Fruit fly (Drosophila melanogaster) whole organism, embryonic: ENCODE data around the gene Mdh1.

ENCODE experiments used
- Antp ChIP-seq: fragments of 200-800 bp; sonication (Bioruptor generic); optimal IDR thresholded peaks from 3 replicates; lab custom pipeline; 2016; ENCODE audit warnings: missing biosample characterization, missing genetic modification characterization
- B-H1 ChIP-seq: fragments of 200-800 bp; sonication (Bioruptor generic); IDR thresholded peaks from 3 replicates; pipeline ENCODE4 v1.3.6; 2022; ENCODE audit warnings: missing biosample characterization, missing genetic modification characterization
- CG10147 ChIP-seq: fragments of 200-800 bp; sonication (Bioruptor generic); optimal IDR thresholded peaks from 2 replicates; lab custom pipeline; 2019; ENCODE audit warnings: missing biosample characterization, mild to moderate bottlenecking, missing genetic modification characterization, moderate library complexity
- CG12219 ChIP-seq: fragments of 200-800 bp; sonication (Bioruptor generic); optimal IDR thresholded peaks from 3 replicates; lab custom pipeline; 2018; ENCODE audit warnings: missing biosample characterization, mild to moderate bottlenecking, missing genetic modification characterization
- CG12391 ChIP-seq: fragments of 200-800 bp; sonication (Bioruptor generic); optimal IDR thresholded peaks from 3 replicates; lab custom pipeline; 2018; ENCODE audit warnings: missing biosample characterization, mild to moderate bottlenecking, missing genetic modification characterization, moderate library complexity
- CG14050 ChIP-seq: fragments of 200-800 bp; sonication (Bioruptor generic); IDR thresholded peaks from 3 replicates; pipeline ENCODE4 v1.3.6; 2022; ENCODE audit warnings: missing biosample characterization, missing genetic modification characterization
- CG15011 ChIP-seq: fragments of 200-800 bp; sonication (Bioruptor generic); optimal IDR thresholded peaks from 3 replicates; lab custom pipeline; 2018; ENCODE audit warnings: missing biosample characterization, mild to moderate bottlenecking, missing genetic modification characterization
- CG1647 ChIP-seq: fragments of 200-800 bp; sonication (Bioruptor generic); optimal IDR thresholded peaks from 3 replicates; lab custom pipeline; 2016; ENCODE audit warnings: missing biosample characterization, missing genetic modification characterization
- CG16815 ChIP-seq: fragments of 200-800 bp; sonication (Bioruptor generic); optimal IDR thresholded peaks from 3 replicates; lab custom pipeline; 2017; ENCODE audit warnings: missing biosample characterization, mild to moderate bottlenecking, missing genetic modification characterization
- CG18262 ChIP-seq: fragments of 200-800 bp; optimal IDR thresholded peaks from 3 replicates; lab custom pipeline; 2019; ENCODE audit warnings: missing biosample characterization, mild to moderate bottlenecking, missing genetic modification characterization, moderate library complexity
- CG18476 ChIP-seq: fragments of 200-800 bp; sonication (Bioruptor generic); optimal IDR thresholded peaks from 2 replicates; lab custom pipeline; 2016; ENCODE audit warnings: missing biosample characterization, mild to moderate bottlenecking, missing genetic modification characterization
- CG2712 ChIP-seq: fragments of 200-800 bp; optimal IDR thresholded peaks from 3 replicates; lab custom pipeline; 2019; ENCODE audit warnings: missing biosample characterization, mild to moderate bottlenecking, missing genetic modification characterization, moderate library complexity
- CG2875 ChIP-seq: fragments of 200-800 bp; sonication (Bioruptor generic); optimal IDR thresholded peaks from 2 replicates; lab custom pipeline; 2017; ENCODE audit warnings: missing biosample characterization, mild to moderate bottlenecking, missing genetic modification characterization, missing genetic modification reagents
- CG30431 ChIP-seq: fragments of 200-800 bp; sonication (Bioruptor generic); optimal IDR thresholded peaks from 2 replicates; lab custom pipeline; 2017; ENCODE audit warnings: missing biosample characterization, missing genetic modification characterization
- CG3065 ChIP-seq: fragments of 200-800 bp; sonication (Bioruptor generic); optimal IDR thresholded peaks from 2 replicates; lab custom pipeline; 2016; ENCODE audit warnings: missing biosample characterization, missing genetic modification characterization
- CG32767 ChIP-seq: fragments of 200-800 bp; sonication (Bioruptor generic); IDR thresholded peaks from 2 replicates; pipeline ENCODE4 v1.3.6; 2022; ENCODE audit warnings: missing biosample characterization, missing genetic modification characterization
- CG32772 ChIP-seq: fragments of 200-800 bp; sonication (Bioruptor generic); IDR thresholded peaks from 2 replicates; pipeline ENCODE4 v1.3.6; 2022; ENCODE audit warnings: missing biosample characterization, missing genetic modification characterization
- CG6854 ChIP-seq: fragments of 200-800 bp; sonication (Bioruptor generic); optimal IDR thresholded peaks from 3 replicates; lab custom pipeline; 2017; ENCODE audit warnings: missing biosample characterization, mild to moderate bottlenecking, missing genetic modification characterization
- CG7372 ChIP-seq: fragments of 200-800 bp; sonication (Bioruptor generic); IDR thresholded peaks from 2 replicates; pipeline ENCODE4 v1.3.6; 2022; ENCODE audit warnings: missing biosample characterization, missing genetic modification characterization
- CG7786 ChIP-seq: fragments of 200-800 bp; sonication (Bioruptor generic); optimal IDR thresholded peaks from 2 replicates; lab custom pipeline; 2016; ENCODE audit warnings: missing biosample characterization, missing genetic modification characterization
- CG8290 ChIP-seq, 3 experiments: fragments of 200-800 bp; sonication (Bioruptor generic); optimal IDR thresholded peaks; 2 replicates each; lab custom pipeline; 2016 to 2019; ENCODE audit warnings: missing biosample characterization in 3 of 3, missing genetic modification characterization in 3 of 3, mild to moderate bottlenecking in 2 of 3, moderate library complexity in 1 of 3
- CkIIα-i1 ChIP-seq: fragments of 200-800 bp; sonication (Bioruptor generic); IDR thresholded peaks from 2 replicates; pipeline ENCODE4 v1.3.6; 2022; ENCODE audit warnings: missing biosample characterization, missing genetic modification characterization
- Dp ChIP-seq: fragments of 200-800 bp; sonication (Bioruptor generic); optimal IDR thresholded peaks from 2 replicates; lab custom pipeline; 2018; ENCODE audit warnings: missing biosample characterization, mild to moderate bottlenecking, missing genetic modification characterization, moderate library complexity
- H2.0 ChIP-seq: fragments of 200-800 bp; sonication (Bioruptor generic); IDR thresholded peaks from 2 replicates; pipeline ENCODE4 v1.3.6; 2022; ENCODE audit warnings: missing biosample characterization, missing genetic modification characterization
- Hr78 ChIP-seq, 2 experiments: fragments of 200-800 bp in 1 of 2; fragments of >200 bp in 1 of 2; sonication (Bioruptor generic) in 1 of 2; optimal IDR thresholded peaks; 2 replicates each; lab custom pipeline; 2017 to 2019; ENCODE audit warnings: missing biosample characterization in 2 of 2, missing genetic modification characterization in 2 of 2, mild to moderate bottlenecking in 1 of 2, moderate library complexity in 1 of 2
- Lim3 ChIP-seq: fragments of 200-800 bp; sonication (Bioruptor generic); IDR thresholded peaks from 2 replicates; pipeline ENCODE4 v1.3.6; 2022; ENCODE audit warnings: missing biosample characterization, missing genetic modification characterization
- Max ChIP-seq: fragments of 200-800 bp; sonication (Bioruptor generic); optimal IDR thresholded peaks from 2 replicates; lab custom pipeline; 2016; ENCODE audit warnings: missing biosample characterization, mild to moderate bottlenecking, missing genetic modification characterization
- Mrtf ChIP-seq: fragments of 200-800 bp; sonication (Bioruptor generic); IDR thresholded peaks from 3 replicates; pipeline ENCODE4 v1.3.6; 2022; ENCODE audit warnings: missing biosample characterization, missing genetic modification characterization
- Nf-YC ChIP-seq: fragments of 200-800 bp; optimal IDR thresholded peaks from 3 replicates; lab custom pipeline; 2019; ENCODE audit warnings: missing biosample characterization, mild to moderate bottlenecking, missing genetic modification characterization, moderate library complexity
- Oli ChIP-seq: fragments of 200-800 bp; sonication (Bioruptor generic); optimal IDR thresholded peaks from 2 replicates; lab custom pipeline; 2018; ENCODE audit warnings: missing biosample characterization, mild to moderate bottlenecking, missing genetic modification characterization, moderate library complexity
- Poxn ChIP-seq: fragments of 200-800 bp; sonication (Bioruptor generic); IDR thresholded peaks from 2 replicates; pipeline ENCODE4 v1.3.6; 2022; ENCODE audit warnings: missing biosample characterization, missing genetic modification characterization
- Ptx1 ChIP-seq: fragments of 200-800 bp; sonication (Bioruptor generic); IDR thresholded peaks from 2 replicates; pipeline ENCODE4 v1.3.6; 2022; ENCODE audit warnings: missing biosample characterization, missing genetic modification characterization
- dan ChIP-seq: fragments of 200-800 bp; sonication (Bioruptor generic); IDR thresholded peaks from 2 replicates; pipeline ENCODE4 v1.3.6; 2022; ENCODE audit warnings: missing biosample characterization, missing genetic modification characterization
- dmrt99B ChIP-seq: fragments of 200-800 bp; sonication (Bioruptor generic); optimal IDR thresholded peaks from 2 replicates; lab custom pipeline; 2018; ENCODE audit warnings: missing biosample characterization, mild to moderate bottlenecking, missing genetic modification characterization, moderate library complexity
- emc ChIP-seq: fragments of 200-800 bp; sonication (Bioruptor generic); optimal IDR thresholded peaks from 2 replicates; lab custom pipeline; 2016; ENCODE audit warnings: missing biosample characterization, missing genetic modification characterization
- gcm2 ChIP-seq: fragments of 200-800 bp; sonication (Bioruptor generic); optimal IDR thresholded peaks from 2 replicates; lab custom pipeline; 2016; ENCODE audit warnings: missing biosample characterization, missing genetic modification characterization
- gfzf ChIP-seq: fragments of 200-800 bp; sonication (Bioruptor generic); optimal IDR thresholded peaks from 2 replicates; lab custom pipeline; 2016; ENCODE audit warnings: missing biosample characterization, mild to moderate bottlenecking, missing genetic modification characterization, moderate library complexity
- gsb ChIP-seq: fragments of 200-800 bp; sonication (Bioruptor generic); IDR thresholded peaks from 2 replicates; pipeline ENCODE4 v1.3.6; 2022; ENCODE audit warnings: missing biosample characterization, missing genetic modification characterization
- hth ChIP-seq: fragments of >200 bp; optimal IDR thresholded peaks from 2 replicates; lab custom pipeline; 2017; ENCODE audit warnings: inconsistent platforms
- jigr1 ChIP-seq: fragments of 200-800 bp; sonication (Bioruptor generic); IDR thresholded peaks from 3 replicates; pipeline ENCODE4 v1.3.6; 2022; ENCODE audit warnings: missing biosample characterization, missing genetic modification characterization
- lab ChIP-seq: fragments of 200-800 bp; sonication (Bioruptor generic); optimal IDR thresholded peaks from 3 replicates; lab custom pipeline; 2017; ENCODE audit warnings: missing biosample characterization, missing genetic modification characterization, mild to moderate bottlenecking, moderate library complexity, missing genetic modification reagents
- pfk ChIP-seq: fragments of 200-800 bp; sonication (Bioruptor generic); optimal IDR thresholded peaks from 2 replicates; lab custom pipeline; 2018; ENCODE audit warnings: missing biosample characterization, mild to moderate bottlenecking, missing genetic modification characterization, moderate library complexity
- phol ChIP-seq: fragments of 200-800 bp; sonication (Bioruptor generic); optimal IDR thresholded peaks from 3 replicates; lab custom pipeline; 2018; ENCODE audit warnings: missing biosample characterization, mild to moderate bottlenecking, missing genetic modification characterization, moderate library complexity
- pita ChIP-seq: fragments of 200-800 bp; sonication (Bioruptor generic); optimal IDR thresholded peaks from 2 replicates; lab custom pipeline; 2017; ENCODE audit warnings: missing biosample characterization, mild to moderate bottlenecking, missing genetic modification characterization
- pnt ChIP-seq: fragments of 200-800 bp; sonication (Bioruptor generic); optimal IDR thresholded peaks from 3 replicates; lab custom pipeline; 2016; ENCODE audit warnings: missing biosample characterization, missing genetic modification characterization
- pum ChIP-seq: fragments of 200-800 bp; sonication (Bioruptor generic); optimal IDR thresholded peaks from 2 replicates; lab custom pipeline; 2016; ENCODE audit warnings: missing biosample characterization, missing genetic modification characterization
- sd ChIP-seq: fragments of 200-800 bp; sonication (Bioruptor generic); optimal IDR thresholded peaks from 3 replicates; lab custom pipeline; 2018; ENCODE audit warnings: missing biosample characterization, mild to moderate bottlenecking, missing genetic modification characterization, moderate library complexity
- usp ChIP-seq: fragments of >200 bp; optimal IDR thresholded peaks from 2 replicates; lab custom pipeline; 2017; ENCODE audit warnings: missing biosample characterization, missing genetic modification characterization
- vfl ChIP-seq: fragments of 200-800 bp; sonication (Bioruptor generic); optimal IDR thresholded peaks from 2 replicates; lab custom pipeline; 2016; ENCODE audit warnings: missing biosample characterization, missing genetic modification characterization
- zfh2 ChIP-seq: fragments of 200-800 bp; sonication (Bioruptor generic); optimal IDR thresholded peaks from 2 replicates; lab custom pipeline; 2016; ENCODE audit warnings: missing biosample characterization, missing genetic modification characterization

The Mdh1 gene

DNA sequence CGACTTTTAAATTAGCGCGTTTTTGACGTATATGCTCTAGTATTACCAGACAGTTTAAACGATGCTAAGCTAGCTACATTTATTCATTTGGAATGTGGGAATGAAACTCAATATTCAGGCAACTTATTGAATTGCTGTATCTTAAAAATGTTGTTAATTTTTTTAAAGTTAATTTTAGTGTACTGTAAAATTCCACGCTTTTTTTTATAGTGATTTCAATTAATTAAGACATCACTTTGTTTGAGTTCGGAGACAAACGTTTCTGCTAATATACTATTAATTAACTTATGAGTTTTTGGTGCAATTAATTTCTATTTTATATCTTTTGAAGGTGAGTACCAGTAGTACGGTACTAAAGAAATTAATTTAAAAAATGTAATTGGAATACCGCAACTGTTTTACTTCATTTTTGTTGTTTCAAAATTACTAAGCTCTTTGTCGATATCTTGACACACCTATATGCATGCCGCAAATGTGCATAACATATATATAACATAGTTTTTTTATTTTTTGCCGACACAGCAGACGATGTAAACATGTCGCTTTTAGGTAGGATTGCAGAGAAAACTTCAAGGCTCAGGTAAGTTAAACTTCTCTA lies 9.8 kb downstream of the Mdh1 start, which contains the start of the genes Cdk1 and mRpS7 (continued):
- TF ChIP-seq Lim3 (GFP tag; lab: Robert Waterston, UW) (no peak), Hr78 (GFP tag; optimal IDR thresholded peaks at IDR 0.05; lab: Kevin White, UChicago) (no peak), Ptx1 (peak; percentile 65), Nf-YC (peak; percentile 59), pita (GFP tag; lab: Kevin White, UChicago) (no peak), CG2875 (GFP tag; lab: Kevin White, UChicago) (peak; percentile 27), emc (GFP tag; lab: Kevin White, UChicago) (no peak), dan (GFP tag; lab: Robert Waterston, UW) (no peak), pfk (GFP tag; lab: Kevin White, UChicago) (peak; percentile 90), CG3065 (GFP tag; lab: Kevin White, UChicago) (no peak), Antp (GFP tag; lab: Kevin White, UChicago) (peak; percentile 43), jigr1 (GFP tag; lab: Robert Waterston, UW) (peak; percentile 65; the same call in 1 of the 3 replicates), zfh2 (GFP tag; lab: Kevin White, UChicago) (peak; percentile 52), CG32767 (GFP tag; lab: Robert Waterston, UW) (peak; percentile 61; the same call in 1 of the 2 replicates), Max (GFP tag; lab: Kevin White, UChicago) (peak; percentile 79), pum (GFP tag; lab: Kevin White, UChicago) (peak; percentile 56), CG18476 (GFP tag; lab: Kevin White, UChicago) (peak; percentile 64), pnt (GFP tag; lab: Kevin White, UChicago) (peak; percentile 57), CG30431 (GFP tag; lab: Kevin White, UChicago) (peak; percentile 26), Poxn (0 out of 2 replicates have a peak, but pooled peaks have one; percentile 35), CG6854 (peak; percentile 3), usp (GFP tag; lab: Kevin White, UChicago) (no peak), H2.0 (peak; percentile 76), phol (tag; lab: Kevin White, UChicago) (peak; percentile 89), B-H1 (GFP tag; lab: Robert Waterston, UW) (peak; percentile 63), CG2712 (tag; lab: Kevin White, UChicago) (peak; percentile 84), CG8290 (GFP tag; optimal IDR thresholded peaks at IDR 0.05; lab: Kevin White, UChicago) (peak; percentile 43), CG8290 (tag; optimal IDR thresholded peaks at IDR 0.05; lab: Kevin White, UChicago) (peak in 1 of 2 experiments; percentile 19), hth (lab: Kevin White, UChicago) (no peak), Dp (GFP tag; lab: Kevin White, UChicago) (peak; percentile 74), gfzf (GFP tag; lab: Kevin White, UChicago) (peak; percentile 26), dmrt99B (peak; percentile 78), lab (no peak), CG15011 (peak; percentile 41), CG10147 (GFP tag; lab: Kevin White, UChicago) (peak; percentile 66), CG14050 (GFP tag; lab: Robert Waterston, UW) (peak; percentile 41; the same call in 1 of the 3 replicates), vfl (GFP tag; lab: Kevin White, UChicago) (no peak), CG7786 (GFP tag; lab: Kevin White, UChicago) (peak; percentile 47), CG32772 (GFP tag; lab: Robert Waterston, UW) (peak; percentile 72), CG18262 (tag; lab: Kevin White, UChicago) (peak; percentile 84), gcm2 (peak; percentile 13), Mrtf (no peak; the same call in 2 of the 3 replicates), CG12391 (peak; percentile 89), sd (tag; lab: Kevin White, UChicago) (peak; percentile 59), CG12219 (GFP tag; lab: Kevin White, UChicago) (peak; percentile 33), CG7372 (GFP tag; lab: Robert Waterston, UW) (peak; percentile 65), CG16815 (GFP tag; lab: Kevin White, UChicago) (peak; percentile 51), Oli (peak; percentile 77), gsb (GFP tag; lab: Robert Waterston, UW) (0 out of 2 replicates have a peak, but pooled peaks have one; percentile 32), CkIIα-i1 (no peak), CG1647 (GFP tag; lab: Kevin White, UChicago) (no peak)
